Worm (Caenorhabditis elegans): ENCODE measurements around the gene lap-2.

The lap-2 gene

ce11 chrV:13061836-13062235 lies 18.3 kb downstream of the lap-2 start, which contains the start of gene F42E8.1:
Gene F42E8.1 (plus strand): TSS chrV:13062136.
- no peak for TF ChIP-seq unc-86 (tag; optimal IDR thresholded peaks at IDR 0.05)
- no peak for TF ChIP-seq pag-3 (tag; optimal IDR thresholded peaks at IDR 0.05; ENCODE audit: borderline replicate concordance)
- no peak for TF ChIP-seq ets-4 (tag; optimal IDR thresholded peaks at IDR 0.05)
- no peak for TF ChIP-seq fax-1 (tag; optimal IDR thresholded peaks at IDR 0.05)
- no peak for TF ChIP-seq Y22D7AL.16 (tag; optimal IDR thresholded peaks at IDR 0.05)
- no peak for TF ChIP-seq ceh-30 (tag; optimal IDR thresholded peaks at IDR 0.05)
- no peak for TF ChIP-seq ceh-22 (tag; optimal IDR thresholded peaks at IDR 0.05)
- no peak for TF ChIP-seq fkh-10 (GFP tag; optimal IDR thresholded peaks at IDR 0.05)
- TF ChIP-seq elt-2 (tag; optimal IDR thresholded peaks at IDR 0.05) = no peak
- no peak for TF ChIP-seq K09A11.1 (tag; optimal IDR thresholded peaks at IDR 0.05; ENCODE audit: insufficient read depth)
- TF ChIP-seq tbx-2 (tag; optimal IDR thresholded peaks at IDR 0.05) = no peak
- TF ChIP-seq ceh-18 (tag; optimal IDR thresholded peaks at IDR 0.05) = no peak
- no peak for TF ChIP-seq ceh-48 (tag; optimal IDR thresholded peaks at IDR 0.05)
- no peak for TF ChIP-seq ceh-24 (tag; optimal IDR thresholded peaks at IDR 0.05)
- TF ChIP-seq dve-1 (tag; optimal IDR thresholded peaks at IDR 0.05) = no peak
- no peak for TF ChIP-seq ama-1 (optimal IDR thresholded peaks at IDR 0.05)
- TF ChIP-seq gmeb-2 (tag; optimal IDR thresholded peaks at IDR 0.05) = no peak

- TF ChIP-seq ttx-3 (tag; optimal IDR thresholded peaks at IDR 0.05) = no peak
Measured at ce11 chrV:13063402-13063801, 19.9 kb downstream of the lap-2 start.

- no peak for TF ChIP-seq fkh-6 (tag; optimal IDR thresholded peaks at IDR 0.05)
- no peak for TF ChIP-seq Y22D7AL.16 (tag; optimal IDR thresholded peaks at IDR 0.05)
- no peak for TF ChIP-seq K09A11.1 (tag; optimal IDR thresholded peaks at IDR 0.05; ENCODE audit: insufficient read depth)
- TF ChIP-seq nhr-11 (tag; optimal IDR thresholded peaks at IDR 0.05) = no peak
- TF ChIP-seq ttx-3 (tag; optimal IDR thresholded peaks at IDR 0.05) = no peak
- no peak for TF ChIP-seq odd-2 (tag; optimal IDR thresholded peaks at IDR 0.05)
- no peak for TF ChIP-seq pha-4 (tag; optimal IDR thresholded peaks at IDR 0.05)
- TF ChIP-seq che-1 (tag; optimal IDR thresholded peaks at IDR 0.05) = no peak
- TF ChIP-seq fkh-10 (GFP tag; optimal IDR thresholded peaks at IDR 0.05) = no peak
- TF ChIP-seq madf-2 (tag; optimal IDR thresholded peaks at IDR 0.05) = no peak
- no peak for TF ChIP-seq nfya-1 (tag; optimal IDR thresholded peaks at IDR 0.05)
- no peak for TF ChIP-seq ets-4 (tag; optimal IDR thresholded peaks at IDR 0.05)
Measured at ce11 chrV:13064164-13064563, 20.7 kb downstream of the lap-2 start.

ce11 chrV:13070278-13070677 lies 26.8 kb downstream of the lap-2 start:
- TF ChIP-seq fkh-6 (tag; optimal IDR thresholded peaks at IDR 0.05) (no peak), ama-1 (optimal IDR thresholded peaks at IDR 0.05) (no peak), nhr-11 (tag; optimal IDR thresholded peaks at IDR 0.05) (no peak), hlh-8 (tag; optimal IDR thresholded peaks at IDR 0.05) (no peak), ceh-18 (tag; optimal IDR thresholded peaks at IDR 0.05) (no peak), mec-3 (tag; optimal IDR thresholded peaks at IDR 0.05; ENCODE audit: borderline replicate concordance) (no peak), madf-2 (tag; optimal IDR thresholded peaks at IDR 0.05) (no peak), hlh-15 (tag; optimal IDR thresholded peaks at IDR 0.05) (no peak), gmeb-2 (tag; optimal IDR thresholded peaks at IDR 0.05) (no peak), che-1 (tag; optimal IDR thresholded peaks at IDR 0.05) (no peak), unc-86 (tag; optimal IDR thresholded peaks at IDR 0.05) (no peak), ahr-1 (tag; optimal IDR thresholded peaks at IDR 0.05) (no peak), tbx-7 (tag; optimal IDR thresholded peaks at IDR 0.05) (no peak), pha-2 (tag; optimal IDR thresholded peaks at IDR 0.05) (no peak)

- TF ChIP-seq hlh-15 (tag; optimal IDR thresholded peaks at IDR 0.05) (no peak), pros-1 (tag; optimal IDR thresholded peaks at IDR 0.05) (no peak), ceh-30 (tag; optimal IDR thresholded peaks at IDR 0.05) (no peak), hlh-13 (GFP tag; optimal IDR thresholded peaks at IDR 0.05) (no peak), eyg-1 (tag; optimal IDR thresholded peaks at IDR 0.05) (no peak), nhr-11 (tag; optimal IDR thresholded peaks at IDR 0.05) (no peak), ttx-3 (tag; optimal IDR thresholded peaks at IDR 0.05) (no peak), hlh-8 (tag; optimal IDR thresholded peaks at IDR 0.05) (no peak), ceh-2 (tag; optimal IDR thresholded peaks at IDR 0.05) (no peak), sox-2 (GFP tag; IDR thresholded peaks at IDR 0.05) (no peak), ceh-45 (GFP tag; IDR thresholded peaks at IDR 0.05) (no peak), hlh-6 (tag; optimal IDR thresholded peaks at IDR 0.05) (no peak), ceh-6 (GFP tag; optimal IDR thresholded peaks at IDR 0.05) (no peak), ama-1 (optimal IDR thresholded peaks at IDR 0.05) (no peak), C38D4.7 (GFP tag; optimal IDR thresholded peaks at IDR 0.05) (no peak), K02D7.2 (tag; optimal IDR thresholded peaks at IDR 0.05) (no peak), T23F11.4 (GFP tag; optimal IDR thresholded peaks at IDR 0.05) (no peak), odd-2 (tag; optimal IDR thresholded peaks at IDR 0.05) (no peak), fkh-6 (tag; optimal IDR thresholded peaks at IDR 0.05) (no peak)
Measured at ce11 chrV:13071052-13071451, 27.5 kb downstream of the lap-2 start, which contains the start of gene C34B4.3. Gene C34B4.3 (minus strand): TSS chrV:13071152.

All from whole organism, late embryonic.